Worm (Caenorhabditis elegans) whole organism, L4/young adult: ENCODE results near the gene Y46H3A.4.

Experiments used
- dao-5 ChIP-seq: sonication (generic microtip); optimal IDR thresholded peaks from 2 replicates; lab custom pipeline; 2016; ENCODE audit warnings: missing genotype, missing genetic modification characterization, moderate library complexity, missing compliant biosample characterization
- him-1 ChIP-seq: sonication (generic microtip); optimal IDR thresholded peaks from 2 replicates; lab custom pipeline; 2016; ENCODE audit warnings: missing genotype, missing genetic modification reagents, missing genetic modification characterization, missing compliant biosample characterization

DNA sequence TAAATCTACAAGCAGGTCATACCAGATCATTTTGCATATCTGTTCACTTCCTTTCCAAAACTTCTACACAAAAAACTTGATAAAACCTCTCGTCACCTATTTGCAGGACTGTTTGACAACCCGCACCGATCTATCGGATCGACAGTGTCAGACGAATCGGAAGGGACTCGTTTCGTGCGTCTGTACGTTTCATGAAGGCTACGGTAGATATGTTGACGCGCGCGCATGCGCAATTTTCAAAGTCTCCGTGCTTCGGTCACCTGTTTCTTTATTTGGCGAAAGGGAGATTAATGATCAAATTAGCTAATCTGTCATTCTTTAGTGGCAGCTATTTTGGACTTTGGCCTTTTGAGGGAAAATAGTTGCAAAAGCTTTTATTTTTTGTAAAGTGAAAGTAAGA lies 21.4 kb downstream of the Y46H3A.4 start:
- TF ChIP-seq him-1, result no peak
- no peak for TF ChIP-seq dao-5 (tag; lab: Kevin White, UChicago)
